Worm (Caenorhabditis elegans) whole organism, L1 larva: Measurements from ENCODE around the gene nra-1.

ENCODE experiments used
- ama-1 ChIP-seq: fragments of 150-350 bp; optimal IDR thresholded peaks from 2 replicates; lab custom pipeline; 2014
- blmp-1 ChIP-seq: fragments of 150-350 bp; optimal IDR thresholded peaks from 2 replicates; lab custom pipeline; 2014; ENCODE audit warnings: missing biosample characterization, missing genetic modification characterization
- ces-1 ChIP-seq: fragments of 150-350 bp; optimal IDR thresholded peaks from 2 replicates; lab custom pipeline; 2014; ENCODE audit warnings: missing biosample characterization, missing genetic modification reagents, missing genetic modification characterization
- efl-1 ChIP-seq, 4 experiments: fragments of 150-350 bp; optimal IDR thresholded peaks in 3 of 4; peaks in 1 of 4; 1 replicate in 1 of 4; 2 replicates in 3 of 4; lab custom pipeline; 2014; ENCODE audit warnings: missing biosample characterization in 2 of 4, missing genetic modification characterization in 2 of 4, missing genetic modification reagents in 2 of 4
- elt-3 ChIP-seq, 6 experiments: fragments of 150-350 bp in 1 of 6; sonication (generic microtip); optimal IDR thresholded peaks; 2 replicates each; lab custom pipeline; 2017 to 2018; ENCODE audit warnings: missing biosample characterization in 6 of 6, missing genetic modification characterization in 6 of 6, inconsistent platforms in 1 of 6
- fkh-10 ChIP-seq: sonication (generic microtip); optimal IDR thresholded peaks from 2 replicates; lab custom pipeline; 2017; ENCODE audit warnings: missing biosample characterization, missing genetic modification reagents, missing genetic modification characterization
- lin-14 ChIP-seq: fragments of 200-800 bp; sonication (Bioruptor generic); optimal IDR thresholded peaks from 2 replicates; lab custom pipeline; 2018; ENCODE audit warnings: mild to moderate bottlenecking, missing genetic modification characterization, moderate library complexity, missing compliant biosample characterization
- lin-15B ChIP-seq: fragments of 150-350 bp; sonication (generic microtip); optimal IDR thresholded peaks from 3 replicates; lab custom pipeline; 2014; ENCODE audit warnings: missing biosample characterization, missing genetic modification characterization
- mab-9 ChIP-seq: fragments of 200-800 bp; sonication (Bioruptor generic); IDR thresholded peaks from 2 replicates; pipeline ENCODE4 v1.3.6; 2022; ENCODE audit warnings: missing genetic modification reagents, missing genetic modification characterization, missing compliant biosample characterization
- tlp-1 ChIP-seq: fragments of 150-350 bp; optimal IDR thresholded peaks from 2 replicates; lab custom pipeline; 2014; ENCODE audit warnings: missing biosample characterization, missing genetic modification characterization
- unc-98 ChIP-seq: fragments of 200-800 bp; sonication (Bioruptor generic); IDR thresholded peaks from 2 replicates; pipeline ENCODE4 v1.3.6; 2022; ENCODE audit warnings: missing genetic modification characterization, missing compliant biosample characterization

Gene nra-1

ce11 chrIV:17238951-17239350 lies 45.0 kb downstream of the nra-1 start:
- TF ChIP-seq fkh-10 (GFP tag; lab: Kevin White, UChicago): peak; percentile 90
- no peak for TF ChIP-seq lin-15B (tag; lab: Kevin White, UChicago)

DNA sequence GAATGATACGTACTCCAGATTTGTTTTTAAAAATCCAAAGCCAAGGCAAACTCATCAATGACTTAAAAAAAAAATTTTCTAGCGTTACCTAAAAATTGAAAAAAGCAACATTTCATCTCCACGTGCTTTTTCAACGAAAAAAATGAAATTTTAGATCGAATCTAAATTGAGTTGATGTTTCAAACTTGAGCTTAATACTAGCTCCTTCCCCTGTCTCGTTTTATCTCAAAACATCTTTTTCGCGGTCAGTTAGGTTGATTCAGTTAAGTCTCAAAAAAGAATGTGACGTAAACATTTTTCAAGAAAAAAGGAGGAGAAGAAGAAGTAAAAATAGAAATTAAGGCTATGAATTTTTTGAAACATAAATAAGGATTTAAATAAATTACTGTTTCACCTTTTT lies 47.0 kb downstream of the nra-1 start:
- peak; percentile 45 for TF ChIP-seq lin-14 (GFP tag; lab: Kevin White, UChicago)
- peak; percentile 83 for TF ChIP-seq fkh-10 (GFP tag; lab: Kevin White, UChicago)
- TF ChIP-seq ama-1 (lab: Kevin White, UChicago): no peak
- TF ChIP-seq unc-98 (GFP tag; lab: Robert Waterston, UW): no peak
- TF ChIP-seq, all 84 proteins: peak for 2

DNA sequence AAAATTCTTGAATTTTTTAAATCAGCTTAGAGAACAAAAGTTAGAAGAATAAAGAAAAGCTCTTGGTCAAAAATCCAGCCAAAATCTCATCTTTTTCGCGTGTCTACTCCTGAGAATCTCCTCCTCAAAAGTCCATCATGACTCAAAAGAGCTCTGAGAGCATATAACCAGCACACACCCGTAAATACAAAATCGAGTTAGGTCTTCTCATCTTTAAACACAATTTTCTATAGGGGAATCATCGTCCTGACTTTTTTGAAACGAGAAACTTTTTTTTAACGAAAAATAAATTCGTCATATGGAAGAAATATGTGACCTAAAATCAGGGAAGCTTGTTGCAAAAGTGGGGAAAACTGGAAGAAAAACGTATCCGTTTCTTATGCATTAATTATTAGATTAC lies 50.5 kb downstream of the nra-1 start:
- TF ChIP-seq elt-3 (tag; optimal IDR thresholded peaks at IDR 0.05; lab: Kevin White, UChicago) (no peak), ces-1 (peak; percentile 30), tlp-1 (tag; lab: Kevin White, UChicago) (no peak), blmp-1 (no peak), efl-1 (optimal IDR thresholded peaks at IDR 0.05; lab: Kevin White, UChicago) (no peak), efl-1 (GFP tag; optimal IDR thresholded peaks at IDR 0.05 in 1 of 2; lab: Kevin White, UChicago) (peak in 1 of 2 experiments; percentile 6), fkh-10 (GFP tag; lab: Kevin White, UChicago) (peak; percentile 79), lin-14 (GFP tag; lab: Kevin White, UChicago) (peak; percentile 57)
- TF ChIP-seq, all 84 proteins: peak for 4

DNA sequence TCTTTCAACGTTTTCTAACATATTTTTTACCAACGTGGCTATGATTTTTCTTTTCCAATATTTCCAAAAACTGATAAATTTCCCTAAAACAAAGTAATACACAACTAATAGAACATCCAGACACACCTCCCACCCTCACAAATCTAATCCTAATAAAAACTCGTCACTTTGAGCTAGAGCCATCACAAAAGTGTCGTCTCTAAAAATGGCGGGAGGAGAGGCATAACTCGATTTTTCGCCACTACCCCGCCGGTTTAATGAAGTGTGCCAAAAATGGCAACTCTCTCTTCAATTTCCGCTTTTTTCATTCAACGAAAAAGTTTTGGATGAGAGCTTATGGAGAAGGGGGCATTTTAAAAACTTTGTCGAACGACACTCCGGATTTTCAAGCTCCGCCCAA lies 51.1 kb downstream of the nra-1 start:
- peak; percentile 1 for TF ChIP-seq fkh-10 (GFP tag; lab: Kevin White, UChicago)
- TF ChIP-seq mab-9 (GFP tag; lab: Robert Waterston, UW): no peak
